Worm (Caenorhabditis elegans) whole organism, L1 larva: ENCODE results near the gene pink-1.

Experiments
- C34B4.2 ChIP-seq: sonication (generic microtip); optimal IDR thresholded peaks from 2 replicates; lab custom pipeline; 2017; ENCODE audit warnings: mild to moderate bottlenecking, missing genetic modification characterization, missing compliant biosample characterization
- blmp-1 ChIP-seq: fragments of 150-350 bp; optimal IDR thresholded peaks from 2 replicates; lab custom pipeline; 2014; ENCODE audit warnings: missing biosample characterization, missing genetic modification characterization
- ceh-88 ChIP-seq: fragments of 200-800 bp; sonication (Bioruptor generic); IDR thresholded peaks from 2 replicates; pipeline ENCODE4 v1.3.6; 2022; ENCODE audit warnings: missing genetic modification characterization, missing compliant biosample characterization
- ceh-90 ChIP-seq: sonication (generic microtip); optimal IDR thresholded peaks from 2 replicates; lab custom pipeline; 2016; ENCODE audit warnings: missing genetic modification characterization, missing compliant biosample characterization
- grh-1 ChIP-seq: fragments of 200-800 bp; sonication (Bioruptor generic); IDR thresholded peaks from 2 replicates; pipeline ENCODE4 v1.3.6; 2022; ENCODE audit warnings: missing genetic modification reagents, missing genetic modification characterization, missing compliant biosample characterization
- nhr-76 ChIP-seq: sonication (generic microtip); optimal IDR thresholded peaks from 2 replicates; lab custom pipeline; 2017; ENCODE audit warnings: missing biosample characterization, missing genetic modification characterization
- unc-62 ChIP-seq: fragments of 150-350 bp; optimal IDR thresholded peaks from 2 replicates; lab custom pipeline; 2014; ENCODE audit warnings: missing biosample characterization, missing genetic modification reagents, missing genetic modification characterization
- ztf-4 ChIP-seq: fragments of 150-350 bp; optimal IDR thresholded peaks from 2 replicates; lab custom pipeline; 2014; ENCODE audit warnings: missing biosample characterization, missing genetic modification characterization

DNA sequence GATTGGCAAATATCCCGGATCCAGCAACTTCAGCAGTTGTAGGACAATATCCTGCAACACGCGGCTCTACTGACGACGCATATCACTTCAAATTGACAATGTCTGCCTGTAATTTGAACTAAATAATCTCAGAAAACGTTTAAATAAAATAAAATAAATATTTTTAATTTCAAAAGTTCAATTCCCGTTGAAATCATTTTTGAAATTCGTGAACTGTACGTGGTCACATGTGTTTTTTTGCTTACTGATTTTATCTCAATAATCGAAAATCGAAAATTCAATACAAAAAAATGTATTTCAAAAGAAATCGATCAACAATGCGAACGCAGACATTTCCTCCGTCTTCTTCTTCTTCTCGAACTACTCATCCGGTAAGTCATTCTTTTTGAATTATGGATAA lies 42.1 kb upstream of the pink-1 start, which contains the start of gene F07F6.1:
- TF ChIP-seq blmp-1 (tag; lab: Kevin White, UChicago) (no peak), nhr-76 (tag; lab: Kevin White, UChicago) (no peak), unc-62 (GFP tag; lab: Kevin White, UChicago) (no peak), ztf-4 (tag; lab: Kevin White, UChicago) (no peak), ceh-88 (no peak), ceh-90 (tag; lab: Kevin White, UChicago) (no peak), C34B4.2 (tag; lab: Kevin White, UChicago) (no peak), grh-1 (no peak)
